Worm (Caenorhabditis elegans) whole organism, L4/young adult: Measurements from ENCODE around the gene arc-1.

ENCODE experiments used
- W03F9.2 ChIP-seq: fragments of 150-350 bp; optimal IDR thresholded peaks from 2 replicates; lab custom pipeline; 2014; ENCODE audit warnings: missing biosample characterization, missing genetic modification characterization
- him-1 ChIP-seq: sonication (generic microtip); optimal IDR thresholded peaks from 2 replicates; lab custom pipeline; 2016; ENCODE audit warnings: missing genotype, missing genetic modification reagents, missing genetic modification characterization, missing compliant biosample characterization

ce11 chrII:9644438-9644837 lies 30.3 kb upstream of the arc-1 start, which contains the start of gene fzr-1:
- no peak for TF ChIP-seq him-1 (tag; lab: Kevin White, UChicago)
- no peak for TF ChIP-seq W03F9.2 (tag; lab: Kevin White, UChicago)
